Worm (Caenorhabditis elegans) whole organism, young adult: ENCODE measurements around the gene suf-1.

Experiments
- B0019.2 ChIP-seq: fragments of 200-800 bp; sonication (Bioruptor generic); conservative IDR thresholded peaks from 2 replicates; pipeline ENCODE4 v1.3.6; 2022; ENCODE audit warnings: missing genetic modification reagents, missing genetic modification characterization, missing compliant biosample characterization
- B0336.3 ChIP-seq: fragments of 200-800 bp; sonication (Bioruptor generic); IDR thresholded peaks from 2 replicates; pipeline ENCODE4 v1.3.6; 2022; ENCODE audit warnings: missing genetic modification characterization, missing compliant biosample characterization
- C06A6.2 ChIP-seq: fragments of 200-800 bp; sonication (Bioruptor generic); conservative IDR thresholded peaks from 2 replicates; pipeline ENCODE4 v1.3.6; 2022; ENCODE audit warnings: missing genetic modification characterization, missing compliant biosample characterization
- C17E4.6 ChIP-seq: fragments of 200-800 bp; sonication (Bioruptor generic); IDR thresholded peaks from 2 replicates; pipeline ENCODE4 v1.3.6; 2022; ENCODE audit warnings: missing genetic modification reagents, missing genetic modification characterization, missing compliant biosample characterization
- F33H1.4 ChIP-seq: fragments of 200-800 bp; sonication (Bioruptor generic); IDR thresholded peaks from 2 replicates; pipeline ENCODE4 v1.3.6; 2022; ENCODE audit warnings: missing genetic modification reagents, missing genetic modification characterization, missing compliant biosample characterization
- F39B2.1 ChIP-seq: fragments of 200-800 bp; sonication (Bioruptor generic); IDR thresholded peaks from 2 replicates; pipeline ENCODE4 v1.3.6; 2022; ENCODE audit warnings: missing genetic modification reagents, missing genetic modification characterization, missing compliant biosample characterization
- F52B5.7 ChIP-seq: sonication (generic microtip); optimal IDR thresholded peaks from 2 replicates; lab custom pipeline; 2016; ENCODE audit warnings: mild to moderate bottlenecking, missing genetic modification characterization, missing compliant biosample characterization
- F57A8.1 ChIP-seq: fragments of 200-800 bp; sonication (Bioruptor generic); optimal IDR thresholded peaks from 2 replicates; lab custom pipeline; 2018; ENCODE audit warnings: mild to moderate bottlenecking, missing genetic modification characterization, moderate library complexity, missing compliant biosample characterization
- F57C9.4 ChIP-seq: sonication (generic microtip); optimal IDR thresholded peaks from 2 replicates; lab custom pipeline; 2017; ENCODE audit warnings: mild to moderate bottlenecking, missing genetic modification characterization, missing compliant biosample characterization
- Y53G8AR.9 ChIP-seq: fragments of 200-800 bp; sonication (Bioruptor generic); conservative IDR thresholded peaks from 2 replicates; pipeline ENCODE4 v1.3.6; 2022; ENCODE audit warnings: missing genetic modification reagents, missing genetic modification characterization, missing compliant biosample characterization
- ZK185.1 ChIP-seq: sonication (generic microtip); optimal IDR thresholded peaks from 2 replicates; lab custom pipeline; 2016; ENCODE audit warnings: mild to moderate bottlenecking, missing genetic modification characterization, missing compliant biosample characterization; ENCODE audit not compliant: poor library complexity, severe bottlenecking
- aptf-2 ChIP-seq: fragments of 200-800 bp; sonication (Bioruptor generic); conservative IDR thresholded peaks from 2 replicates; pipeline ENCODE4 v1.3.6; 2022; ENCODE audit warnings: missing genetic modification reagents, missing genetic modification characterization, missing compliant biosample characterization
- attf-6 ChIP-seq: fragments of 200-800 bp; sonication (Bioruptor generic); IDR thresholded peaks from 2 replicates; pipeline ENCODE4 v1.3.6; 2022; ENCODE audit warnings: missing genetic modification reagents, missing genetic modification characterization, missing compliant biosample characterization
- ccch-3 ChIP-seq: fragments of 200-800 bp; sonication (Bioruptor generic); optimal IDR thresholded peaks from 2 replicates; lab custom pipeline; 2018; ENCODE audit warnings: mild to moderate bottlenecking, missing genetic modification characterization, missing compliant biosample characterization
- ceh-100 ChIP-seq: fragments of 200-800 bp; sonication (Bioruptor generic); IDR thresholded peaks from 2 replicates; pipeline ENCODE4 v1.3.6; 2022; ENCODE audit warnings: missing genetic modification reagents, missing genetic modification characterization, missing compliant biosample characterization
- ceh-91 ChIP-seq: fragments of 200-800 bp; sonication (Bioruptor generic); IDR thresholded peaks from 2 replicates; pipeline ENCODE4 v1.3.6; 2022; ENCODE audit warnings: missing genetic modification reagents, missing genetic modification characterization, missing compliant biosample characterization
- chd-7 ChIP-seq: sonication (generic microtip); optimal IDR thresholded peaks from 2 replicates; lab custom pipeline; 2016; ENCODE audit warnings: mild to moderate bottlenecking, missing genetic modification characterization, moderate library complexity, missing compliant biosample characterization
- dox-1 ChIP-seq: fragments of 200-800 bp; sonication (Bioruptor generic); IDR thresholded peaks from 2 replicates; pipeline ENCODE4 v1.3.6; 2022; ENCODE audit warnings: missing genetic modification reagents, missing genetic modification characterization, missing compliant biosample characterization
- egl-18 ChIP-seq: fragments of 200-800 bp; sonication (Bioruptor generic); IDR thresholded peaks from 2 replicates; pipeline ENCODE4 v1.3.6; 2022; ENCODE audit warnings: missing genetic modification reagents, missing genetic modification characterization, missing compliant biosample characterization
- egl-44 ChIP-seq: fragments of 200-800 bp; sonication (Bioruptor generic); IDR thresholded peaks from 2 replicates; pipeline ENCODE4 v1.3.6; 2022; ENCODE audit warnings: missing genetic modification reagents, missing genetic modification characterization, missing compliant biosample characterization
- ekl-4 ChIP-seq: fragments of 200-800 bp; sonication (Bioruptor generic); IDR thresholded peaks from 2 replicates; pipeline ENCODE4 v1.3.6; 2022; ENCODE audit warnings: missing genetic modification reagents, missing genetic modification characterization, missing compliant biosample characterization
- let-607 ChIP-seq, 2 experiments: fragments of 200-800 bp in 1 of 2; sonication (Bioruptor generic) in 1 of 2; sonication (generic microtip) in 1 of 2; optimal IDR thresholded peaks; 2 replicates each; lab custom pipeline; 2016 to 2018; ENCODE audit warnings: mild to moderate bottlenecking in 2 of 2, missing compliant biosample characterization in 2 of 2, missing genetic modification characterization in 2 of 2, moderate library complexity in 2 of 2, missing genotype in 1 of 2
- lin-35 ChIP-seq, 3 experiments: fragments of 150-350 bp in 2 of 3; sonication (generic microtip) in 1 of 3; optimal IDR thresholded peaks; 2 replicates each; lab custom pipeline; 2014 to 2018; ENCODE audit warnings: missing biosample characterization in 3 of 3, missing genetic modification characterization in 3 of 3, missing genetic modification reagents in 3 of 3
- lin-54 ChIP-seq: fragments of 200-800 bp; sonication (Bioruptor generic); optimal IDR thresholded peaks from 2 replicates; lab custom pipeline; 2018; ENCODE audit warnings: mild to moderate bottlenecking, missing genetic modification characterization, missing compliant biosample characterization
- lsl-1 ChIP-seq: fragments of 200-800 bp; sonication (Bioruptor generic); optimal IDR thresholded peaks from 2 replicates; lab custom pipeline; 2018; ENCODE audit warnings: mild to moderate bottlenecking, missing genetic modification characterization, moderate library complexity, missing compliant biosample characterization
- lsy-27 ChIP-seq: sonication (generic microtip); optimal IDR thresholded peaks from 2 replicates; lab custom pipeline; 2017; ENCODE audit warnings: missing genetic modification characterization, mild to moderate bottlenecking, missing compliant biosample characterization, antibody characterized with exemption, missing genotype, borderline replicate concordance; ENCODE audit not compliant: insufficient read depth
- madf-3 ChIP-seq: fragments of 200-800 bp; sonication (Bioruptor generic); IDR thresholded peaks from 2 replicates; pipeline ENCODE4 v1.3.6; 2022; ENCODE audit warnings: missing genetic modification reagents, missing genetic modification characterization, missing compliant biosample characterization
- madf-6 ChIP-seq: fragments of 200-800 bp; sonication (Bioruptor generic); IDR thresholded peaks from 2 replicates; pipeline ENCODE4 v1.3.6; 2022; ENCODE audit warnings: missing genetic modification reagents, missing genetic modification characterization, missing compliant biosample characterization
- mel-28 ChIP-seq: sonication (generic microtip); optimal IDR thresholded peaks from 2 replicates; lab custom pipeline; 2016; ENCODE audit warnings: borderline replicate concordance, mild to moderate bottlenecking, missing genetic modification characterization, missing compliant biosample characterization
- mes-4 ChIP-seq: sonication (generic microtip); optimal IDR thresholded peaks from 2 replicates; lab custom pipeline; 2016; ENCODE audit warnings: missing genotype, missing genetic modification characterization, missing compliant biosample characterization
- mxl-1 ChIP-seq: sonication (generic microtip); optimal IDR thresholded peaks from 2 replicates; lab custom pipeline; 2016; ENCODE audit warnings: missing genetic modification characterization, missing compliant biosample characterization
- rcor-1 ChIP-seq: fragments of 200-800 bp; sonication (Bioruptor generic); IDR thresholded peaks from 2 replicates; pipeline ENCODE4 v1.3.6; 2022; ENCODE audit warnings: missing genetic modification reagents, missing genetic modification characterization, missing compliant biosample characterization
- snpc-1.1 ChIP-seq: sonication (generic microtip); optimal IDR thresholded peaks from 2 replicates; lab custom pipeline; 2017; ENCODE audit warnings: missing genetic modification characterization, mild to moderate bottlenecking, missing compliant biosample characterization, antibody characterized with exemption, moderate library complexity, missing genotype, missing genetic modification reagents; ENCODE audit not compliant: insufficient read depth
- snpc-1.3 ChIP-seq: sonication (generic microtip); optimal IDR thresholded peaks from 2 replicates; lab custom pipeline; 2017; ENCODE audit warnings: missing genetic modification characterization, mild to moderate bottlenecking, missing compliant biosample characterization, antibody characterized with exemption, moderate library complexity, missing genotype, missing genetic modification reagents; ENCODE audit not compliant: insufficient read depth
- snpc-4 ChIP-seq, 5 experiments: fragments of 150-350 bp in 1 of 5; sonication (generic microtip) in 4 of 5; optimal IDR thresholded peaks; 2 replicates each; lab custom pipeline; 2014 to 2018; ENCODE audit warnings: missing genetic modification characterization in 5 of 5, missing biosample characterization in 3 of 5, antibody characterized with exemption in 2 of 5, mild to moderate bottlenecking in 2 of 5, missing compliant biosample characterization in 2 of 5, missing genotype in 2 of 5, moderate library complexity in 2 of 5, missing genetic modification reagents in 1 of 5
- somi-1 ChIP-seq: fragments of 200-800 bp; sonication (Bioruptor generic); optimal IDR thresholded peaks from 2 replicates; lab custom pipeline; 2018; ENCODE audit warnings: mild to moderate bottlenecking, missing genetic modification characterization, missing compliant biosample characterization
- unc-130 ChIP-seq: sonication (generic microtip); optimal IDR thresholded peaks from 2 replicates; lab custom pipeline; 2016; ENCODE audit warnings: missing genetic modification reagents, missing genetic modification characterization, missing compliant biosample characterization
- ztf-25 ChIP-seq: fragments of 200-800 bp; sonication (Bioruptor generic); IDR thresholded peaks from 2 replicates; pipeline ENCODE4 v1.3.6; 2022; ENCODE audit warnings: missing genetic modification reagents, missing genetic modification characterization, missing compliant biosample characterization

Gene suf-1

DNA sequence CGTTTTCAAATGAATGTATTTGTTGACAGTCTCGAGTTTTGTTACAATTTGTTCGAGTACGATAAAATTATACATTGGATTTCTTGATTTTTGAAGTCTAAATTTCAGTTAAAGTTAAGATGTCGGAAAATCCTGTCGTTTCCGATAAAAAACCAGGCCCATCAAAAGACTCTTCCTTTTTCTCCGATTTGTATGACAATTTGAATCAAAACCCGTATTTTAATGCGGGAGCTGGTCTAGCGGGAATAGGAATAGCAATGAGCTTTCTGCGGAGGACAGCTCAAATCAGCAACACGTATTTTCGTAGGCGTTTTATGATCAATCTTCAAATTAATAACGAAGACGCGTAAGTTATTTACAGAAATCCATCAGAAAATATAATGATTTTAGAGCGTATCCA lies 32.7 kb upstream of the suf-1 start, which contains the start of gene bcs-1:
Gene bcs-1, plus strand, starts transcription at position 109 of the 400 bp plus-strand sequence.
- TF ChIP-seq egl-18 (GFP tag; lab: Robert Waterston, UW) = no peak
- TF ChIP-seq unc-130 (GFP tag; lab: Kevin White, UChicago) = no peak
- no peak for TF ChIP-seq somi-1 (GFP tag; lab: Kevin White, UChicago)
- no peak for TF ChIP-seq B0019.2 (GFP tag; lab: Robert Waterston, UW)
- 0 out of 2 replicates have a peak, but pooled peaks have one; percentile 20 for TF ChIP-seq ekl-4 (GFP tag; lab: Robert Waterston, UW)
- no peak for TF ChIP-seq ccch-3 (GFP tag; lab: Kevin White, UChicago)
- no peak for TF ChIP-seq aptf-2 (GFP tag; lab: Robert Waterston, UW)
- TF ChIP-seq dox-1 (GFP tag; lab: Robert Waterston, UW) = no peak
- TF ChIP-seq lsl-1 = peak; percentile 26
- TF ChIP-seq madf-3 (GFP tag; lab: Robert Waterston, UW) = 0 out of 2 replicates have a peak, but pooled peaks have one; percentile 67
- no peak for TF ChIP-seq let-607 (tag; optimal IDR thresholded peaks at IDR 0.05; lab: Kevin White, UChicago)
- TF ChIP-seq C17E4.6 (GFP tag; lab: Robert Waterston, UW) = 0 out of 2 replicates have a peak, but pooled peaks have one; percentile 14
- TF ChIP-seq mxl-1 = no peak
- TF ChIP-seq mes-4 (tag; lab: Kevin White, UChicago) = no peak
- TF ChIP-seq C06A6.2 (GFP tag; lab: Robert Waterston, UW) = no peak
- no peak for TF ChIP-seq lin-35 (GFP tag; optimal IDR thresholded peaks at IDR 0.05; lab: Kevin White, UChicago)
- TF ChIP-seq F57C9.4 (tag; lab: Kevin White, UChicago) = no peak
- peak; percentile 19 for TF ChIP-seq F33H1.4 (GFP tag; lab: Robert Waterston, UW)
- TF ChIP-seq mel-28 (tag; lab: Kevin White, UChicago) = no peak
- TF ChIP-seq snpc-4 (GFP tag; optimal IDR thresholded peaks at IDR 0.05; lab: Kevin White, UChicago) = peak; percentile 28
- no peak for TF ChIP-seq snpc-4 (tag; optimal IDR thresholded peaks at IDR 0.05; lab: Kevin White, UChicago)
- peak; percentile 70; the same call in 1 of the 2 replicates for TF ChIP-seq madf-6 (GFP tag; lab: Robert Waterston, UW)
- TF ChIP-seq rcor-1 (GFP tag; lab: Robert Waterston, UW) = no peak
- no peak for TF ChIP-seq egl-44 (GFP tag; lab: Robert Waterston, UW)
- TF ChIP-seq Y53G8AR.9 (GFP tag; lab: Robert Waterston, UW) = peak; percentile 61; the same call in 1 of the 2 replicates
- no peak for TF ChIP-seq chd-7 (tag; lab: Kevin White, UChicago)
- TF ChIP-seq ceh-91 (GFP tag; lab: Robert Waterston, UW) = 0 out of 2 replicates have a peak, but pooled peaks have one; percentile 10
- no peak for TF ChIP-seq F57A8.1 (GFP tag; lab: Kevin White, UChicago)
- TF ChIP-seq F52B5.7 = no peak
- peak; percentile 42 for TF ChIP-seq attf-6
- peak; percentile 52; the same call in 1 of the 2 replicates for TF ChIP-seq B0336.3 (GFP tag; lab: Robert Waterston, UW)
- no peak for TF ChIP-seq ztf-25 (GFP tag; lab: Robert Waterston, UW)
- TF ChIP-seq ZK185.1 (tag; lab: Kevin White, UChicago) = no peak
- peak; percentile 36 for TF ChIP-seq snpc-1.1 (tag; lab: Kevin White, UChicago)
- TF ChIP-seq lsy-27 (tag; lab: Kevin White, UChicago) = no peak
- TF ChIP-seq lin-54 (GFP tag; lab: Kevin White, UChicago) = peak; percentile 10
- TF ChIP-seq ceh-100 (GFP tag; lab: Robert Waterston, UW) = 0 out of 2 replicates have a peak, but pooled peaks have one; percentile 8
- 0 out of 2 replicates have a peak, but pooled peaks have one; percentile 44 for TF ChIP-seq F39B2.1
- TF ChIP-seq snpc-1.3 (tag; lab: Kevin White, UChicago) = no peak
